Worm (Caenorhabditis elegans) whole organism, young adult: ENCODE data around the gene marc-2.

Experiments
- Y56A3A.18 ChIP-seq: fragments of 200-800 bp; sonication (Bioruptor generic); IDR thresholded peaks from 2 replicates; pipeline ENCODE4 v1.3.6; 2022; ENCODE audit warnings: missing genetic modification reagents, missing genetic modification characterization, missing compliant biosample characterization
- athp-1 ChIP-seq: sonication (generic microtip); optimal IDR thresholded peaks from 2 replicates; lab custom pipeline; 2017; ENCODE audit warnings: mild to moderate bottlenecking, missing genetic modification characterization, missing compliant biosample characterization
- dpff-1 ChIP-seq: sonication (generic microtip); optimal IDR thresholded peaks from 2 replicates; lab custom pipeline; 2017; ENCODE audit warnings: mild to moderate bottlenecking, missing genetic modification characterization, missing compliant biosample characterization
- nhr-90 ChIP-seq: sonication (generic microtip); optimal IDR thresholded peaks from 2 replicates; lab custom pipeline; 2016; ENCODE audit warnings: missing genotype, mild to moderate bottlenecking, missing genetic modification characterization, missing compliant biosample characterization
- ztf-25 ChIP-seq: fragments of 200-800 bp; sonication (Bioruptor generic); IDR thresholded peaks from 2 replicates; pipeline ENCODE4 v1.3.6; 2022; ENCODE audit warnings: missing genetic modification reagents, missing genetic modification characterization, missing compliant biosample characterization
- ztf-26 ChIP-seq: sonication (generic microtip); optimal IDR thresholded peaks from 2 replicates; lab custom pipeline; 2017; ENCODE audit warnings: missing genetic modification characterization, missing compliant biosample characterization

DNA sequence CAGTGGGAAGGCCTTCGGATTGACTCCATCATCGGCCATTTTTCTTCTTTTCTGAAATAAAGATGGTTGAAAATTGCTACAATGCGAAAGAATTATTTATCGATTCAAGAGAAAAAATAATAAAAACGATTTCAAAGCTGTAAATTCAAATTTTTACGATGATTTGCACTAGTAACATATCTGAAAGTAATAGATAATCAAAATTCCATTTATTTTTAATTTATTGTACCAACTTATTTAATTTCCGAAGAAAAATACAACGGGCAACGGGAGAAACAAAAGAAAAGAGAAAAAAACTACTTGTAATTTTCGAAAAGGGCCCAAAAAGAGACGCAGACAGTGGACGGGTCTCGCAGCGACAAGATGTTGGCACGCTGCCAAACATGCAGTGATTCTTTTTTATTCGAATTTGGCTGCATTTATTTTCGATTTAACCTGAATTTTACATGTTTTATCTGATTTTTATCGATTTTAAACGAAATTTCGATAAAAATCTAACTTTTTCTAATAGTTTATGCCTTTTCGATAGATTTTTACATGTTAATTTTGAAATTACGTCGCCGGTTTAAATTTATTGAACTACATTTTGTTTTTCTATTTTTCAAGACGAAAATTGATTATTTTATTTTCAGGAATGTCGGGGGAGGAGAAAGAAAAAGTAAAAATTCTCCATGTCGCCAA is 2.1 kb downstream of the marc-2 start, which contains the start of the genes snu-13 and rsp-7:
- TF ChIP-seq dpff-1 (tag; lab: Kevin White, UChicago) (no peak), nhr-90 (tag; lab: Kevin White, UChicago) (no peak), athp-1 (no peak), ztf-25 (GFP tag; lab: Robert Waterston, UW) (no peak), ztf-26 (tag; lab: Kevin White, UChicago) (no peak), Y56A3A.18 (GFP tag; lab: Robert Waterston, UW) (no peak)
